Fruit fly (Drosophila melanogaster) whole organism, embryonic: ENCODE measurements around the gene UbcE2H.

Experiments used
- ATbp ChIP-seq: fragments of 200-800 bp; sonication (Bioruptor generic); optimal IDR thresholded peaks from 2 replicates; lab custom pipeline; 2017; ENCODE audit warnings: missing biosample characterization, mild to moderate bottlenecking, missing genetic modification characterization, missing genetic modification reagents
- BEAF-32 ChIP-seq: fragments of 200-800 bp; sonication (Bioruptor generic); optimal IDR thresholded peaks from 3 replicates; lab custom pipeline; 2017; ENCODE audit warnings: missing biosample characterization, missing genetic modification characterization, mild to moderate bottlenecking, moderate library complexity, missing genetic modification reagents
- CG10654 ChIP-seq: fragments of 200-800 bp; sonication (Bioruptor generic); optimal IDR thresholded peaks from 2 replicates; lab custom pipeline; 2016; ENCODE audit warnings: missing biosample characterization, missing genetic modification characterization
- CG13287 ChIP-seq: fragments of 200-800 bp; sonication (Bioruptor generic); IDR thresholded peaks from 2 replicates; pipeline ENCODE4 v1.3.6; 2022; ENCODE audit warnings: missing biosample characterization, missing genetic modification characterization; ENCODE audit not compliant: partially characterized antibody
- CG13894 ChIP-seq: fragments of 200-800 bp; sonication (Bioruptor generic); optimal IDR thresholded peaks from 3 replicates; lab custom pipeline; 2018; ENCODE audit warnings: missing biosample characterization, mild to moderate bottlenecking, missing genetic modification characterization, moderate library complexity
- CG8089 ChIP-seq: fragments of 200-800 bp; sonication (Bioruptor generic); optimal IDR thresholded peaks from 3 replicates; lab custom pipeline; 2016; ENCODE audit warnings: missing biosample characterization, missing genetic modification characterization
- ERR ChIP-seq: fragments of 200-800 bp; sonication (Bioruptor generic); optimal IDR thresholded peaks from 2 replicates; lab custom pipeline; 2016; ENCODE audit warnings: missing biosample characterization, missing genetic modification characterization
- Fer3 ChIP-seq: fragments of 200-800 bp; sonication (Bioruptor generic); optimal IDR thresholded peaks from 2 replicates; lab custom pipeline; 2018; ENCODE audit warnings: missing biosample characterization, mild to moderate bottlenecking, missing genetic modification characterization, moderate library complexity
- HLHmδ ChIP-seq: fragments of 200-800 bp; sonication (Bioruptor generic); optimal IDR thresholded peaks from 2 replicates; lab custom pipeline; 2018; ENCODE audit warnings: missing biosample characterization, mild to moderate bottlenecking, missing genetic modification characterization, moderate library complexity
- Kr ChIP-seq: fragments of 200-800 bp; sonication (Bioruptor generic); optimal IDR thresholded peaks from 2 replicates; lab custom pipeline; 2017; ENCODE audit warnings: missing biosample characterization, mild to moderate bottlenecking, missing genetic modification characterization
- Myb ChIP-seq: fragments of 200-800 bp; sonication (Bioruptor generic); optimal IDR thresholded peaks from 2 replicates; lab custom pipeline; 2016; ENCODE audit warnings: missing biosample characterization, missing genetic modification characterization
- dysf ChIP-seq: fragments of 200-800 bp; sonication (Bioruptor generic); IDR thresholded peaks from 3 replicates; pipeline ENCODE4 v1.3.6; 2022; ENCODE audit warnings: missing biosample characterization, missing genetic modification characterization
- emc ChIP-seq: fragments of 200-800 bp; sonication (Bioruptor generic); optimal IDR thresholded peaks from 2 replicates; lab custom pipeline; 2016; ENCODE audit warnings: missing biosample characterization, missing genetic modification characterization
- kah ChIP-seq: fragments of 200-800 bp; sonication (Bioruptor generic); optimal IDR thresholded peaks from 2 replicates; lab custom pipeline; 2018; ENCODE audit warnings: missing biosample characterization, mild to moderate bottlenecking, missing genetic modification characterization
- sqz ChIP-seq: fragments of 200-800 bp; sonication (Bioruptor generic); optimal IDR thresholded peaks from 3 replicates; lab custom pipeline; 2018; ENCODE audit warnings: missing biosample characterization, mild to moderate bottlenecking, missing genetic modification characterization
- twi ChIP-seq: fragments of 200-800 bp; optimal IDR thresholded peaks from 2 replicates; lab custom pipeline; 2019; ENCODE audit warnings: missing biosample characterization, mild to moderate bottlenecking, missing genetic modification characterization, moderate library complexity

The UbcE2H gene

dm6 chrX:8038934-8039333 is 54.9 kb downstream of the UbcE2H start (continued):
- TF ChIP-seq dysf (GFP tag; lab: Robert Waterston, UW) = no peak
- no peak for TF ChIP-seq Myb (GFP tag; lab: Kevin White, UChicago)
- TF ChIP-seq ERR (GFP tag; lab: Kevin White, UChicago) = no peak
- no peak for TF ChIP-seq emc (GFP tag; lab: Kevin White, UChicago)
- TF ChIP-seq twi = no peak
- no peak for TF ChIP-seq ATbp (GFP tag; lab: Kevin White, UChicago)
- TF ChIP-seq CG13894 (tag; lab: Kevin White, UChicago) = no peak
- TF ChIP-seq BEAF-32 = no peak
- peak; percentile 38 for TF ChIP-seq Kr
- no peak for TF ChIP-seq kah
- no peak for TF ChIP-seq CG8089 (GFP tag; lab: Kevin White, UChicago)
- no peak for TF ChIP-seq Fer3 (tag; lab: Kevin White, UChicago)
- no peak for TF ChIP-seq HLHmδ (GFP tag; lab: Kevin White, UChicago)
- no peak for TF ChIP-seq CG10654 (GFP tag; lab: Kevin White, UChicago)
- TF ChIP-seq sqz (GFP tag; lab: Kevin White, UChicago) = peak; percentile 17
- no peak for TF ChIP-seq CG13287 (GFP tag; lab: Robert Waterston, UW)
